Fruit fly (Drosophila melanogaster) whole organism, embryonic: Measurements from ENCODE around the gene Mob3.

Source experiments
- Atf3 ChIP-seq: fragments of 200-800 bp; sonication (Bioruptor generic); optimal IDR thresholded peaks from 3 replicates; lab custom pipeline; 2016; ENCODE audit warnings: missing biosample characterization, missing genetic modification characterization
- Bgb ChIP-seq: fragments of 200-800 bp; sonication (Bioruptor generic); IDR thresholded peaks from 2 replicates; pipeline ENCODE4 v1.3.6; 2022; ENCODE audit warnings: missing biosample characterization, missing genetic modification characterization; ENCODE audit not compliant: partially characterized antibody
- CG10431 ChIP-seq: fragments of 200-800 bp; sonication (Bioruptor generic); optimal IDR thresholded peaks from 3 replicates; lab custom pipeline; 2018; ENCODE audit warnings: missing biosample characterization, mild to moderate bottlenecking, missing genetic modification characterization
- CG12659 ChIP-seq: fragments of 200-800 bp; sonication (Bioruptor generic); optimal IDR thresholded peaks from 3 replicates; lab custom pipeline; 2017; ENCODE audit warnings: mild to moderate bottlenecking, missing biosample characterization, missing genetic modification reagents, missing genetic modification characterization
- CG13287 ChIP-seq: fragments of 200-800 bp; sonication (Bioruptor generic); IDR thresholded peaks from 2 replicates; pipeline ENCODE4 v1.3.6; 2022; ENCODE audit warnings: missing biosample characterization, missing genetic modification characterization; ENCODE audit not compliant: partially characterized antibody
- CG13624 ChIP-seq: fragments of 200-800 bp; sonication (Bioruptor generic); optimal IDR thresholded peaks from 2 replicates; lab custom pipeline; 2016; ENCODE audit warnings: missing biosample characterization, missing genetic modification characterization
- CG14710 ChIP-seq: fragments of 200-800 bp; sonication (Bioruptor generic); optimal IDR thresholded peaks from 3 replicates; lab custom pipeline; 2019; ENCODE audit warnings: missing biosample characterization, mild to moderate bottlenecking, missing genetic modification characterization, moderate library complexity
- CG14860 ChIP-seq: fragments of 200-800 bp; sonication (Bioruptor generic); IDR thresholded peaks from 3 replicates; pipeline ENCODE4 v1.3.6; 2022; ENCODE audit warnings: missing biosample characterization, missing genetic modification characterization; ENCODE audit not compliant: partially characterized antibody
- CG17328 ChIP-seq: fragments of 200-800 bp; sonication (Bioruptor generic); IDR thresholded peaks from 2 replicates; pipeline ENCODE4 v1.3.6; 2022; ENCODE audit warnings: missing biosample characterization, missing genetic modification characterization
- CG17912 ChIP-seq: fragments of 200-800 bp; sonication (Bioruptor generic); optimal IDR thresholded peaks from 2 replicates; lab custom pipeline; 2018; ENCODE audit warnings: missing biosample characterization, mild to moderate bottlenecking, missing genetic modification characterization
- CG18476 ChIP-seq: fragments of 200-800 bp; sonication (Bioruptor generic); optimal IDR thresholded peaks from 2 replicates; lab custom pipeline; 2016; ENCODE audit warnings: missing biosample characterization, mild to moderate bottlenecking, missing genetic modification characterization
- CG2202 ChIP-seq: fragments of 200-800 bp; sonication (Bioruptor generic); optimal IDR thresholded peaks from 2 replicates; lab custom pipeline; 2018; ENCODE audit warnings: missing biosample characterization, mild to moderate bottlenecking, missing genetic modification characterization
- CG2678 ChIP-seq: fragments of 200-800 bp; sonication (Bioruptor generic); optimal IDR thresholded peaks from 3 replicates; lab custom pipeline; 2019; ENCODE audit warnings: missing biosample characterization, mild to moderate bottlenecking, missing genetic modification characterization, moderate library complexity
- CG3163 ChIP-seq: fragments of 200-800 bp; sonication (Bioruptor generic); optimal IDR thresholded peaks from 3 replicates; lab custom pipeline; 2016; ENCODE audit warnings: missing biosample characterization, missing genetic modification characterization
- CG34224 ChIP-seq: fragments of 200-800 bp; sonication (Bioruptor generic); IDR thresholded peaks from 3 replicates; pipeline ENCODE4 v1.3.6; 2022; ENCODE audit warnings: missing biosample characterization, missing genetic modification characterization; ENCODE audit not compliant: partially characterized antibody
- CG3726 ChIP-seq: fragments of 200-800 bp; sonication (Bioruptor generic); IDR thresholded peaks from 3 replicates; pipeline ENCODE4, ENCODE4 v1.3.6; 2022; ENCODE audit warnings: missing biosample characterization, missing genetic modification characterization
- CG4282 ChIP-seq: fragments of 200-800 bp; sonication (Bioruptor generic); optimal IDR thresholded peaks from 2 replicates; lab custom pipeline; 2016; ENCODE audit warnings: missing biosample characterization, missing genetic modification characterization
- CG6689 ChIP-seq: fragments of 200-800 bp; sonication (Bioruptor generic); IDR thresholded peaks from 2 replicates; pipeline ENCODE4 v1.3.6; 2022; ENCODE audit warnings: missing biosample characterization, missing genetic modification characterization
- CG6791 ChIP-seq: fragments of 200-800 bp; sonication (Bioruptor generic); IDR thresholded peaks from 3 replicates; pipeline ENCODE4 v1.3.6; 2022; ENCODE audit warnings: missing biosample characterization, missing genetic modification characterization; ENCODE audit not compliant: partially characterized antibody
- CG8290 ChIP-seq, 3 experiments: fragments of 200-800 bp; sonication (Bioruptor generic); optimal IDR thresholded peaks; 2 replicates each; lab custom pipeline; 2016 to 2019; ENCODE audit warnings: missing biosample characterization in 3 of 3, missing genetic modification characterization in 3 of 3, mild to moderate bottlenecking in 2 of 3, moderate library complexity in 1 of 3
- CG8765 ChIP-seq: fragments of 200-800 bp; sonication (Bioruptor generic); IDR thresholded peaks from 2 replicates; pipeline ENCODE4 v1.3.6; 2022; ENCODE audit warnings: missing biosample characterization, missing genetic modification characterization
- CG9817 ChIP-seq: fragments of 200-800 bp; sonication (Bioruptor generic); optimal IDR thresholded peaks from 2 replicates; lab custom pipeline; 2018; ENCODE audit warnings: missing biosample characterization, mild to moderate bottlenecking, missing genetic modification characterization, moderate library complexity
- Dip3 ChIP-seq: fragments of 200-800 bp; sonication (Bioruptor generic); optimal IDR thresholded peaks from 3 replicates; lab custom pipeline; 2016; ENCODE audit warnings: missing biosample characterization, missing genetic modification characterization
- Dref ChIP-seq: fragments of 200-800 bp; sonication (Bioruptor generic); IDR thresholded peaks from 2 replicates; pipeline ENCODE4 v1.3.6; 2022; ENCODE audit warnings: missing biosample characterization, missing genetic modification characterization
- Ptx1 ChIP-seq: fragments of 200-800 bp; sonication (Bioruptor generic); IDR thresholded peaks from 2 replicates; pipeline ENCODE4 v1.3.6; 2022; ENCODE audit warnings: missing biosample characterization, missing genetic modification characterization
- Sox102F ChIP-seq: fragments of 200-800 bp; sonication (Bioruptor generic); optimal IDR thresholded peaks from 2 replicates; lab custom pipeline; 2018; ENCODE audit warnings: missing biosample characterization, mild to moderate bottlenecking, missing genetic modification characterization, moderate library complexity
- Sry-δ ChIP-seq: fragments of 200-800 bp; sonication (Bioruptor generic); optimal IDR thresholded peaks from 2 replicates; lab custom pipeline; 2016; ENCODE audit warnings: missing biosample characterization, missing genetic modification characterization
- Ssrp ChIP-seq: fragments of 200-800 bp; sonication (Bioruptor generic); optimal IDR thresholded peaks from 2 replicates; lab custom pipeline; 2018; ENCODE audit warnings: missing biosample characterization, mild to moderate bottlenecking, missing genetic modification characterization, moderate library complexity
- Tbp ChIP-seq: fragments of >200 bp; optimal IDR thresholded peaks from 2 replicates; lab custom pipeline; 2018; ENCODE audit warnings: missing biosample characterization, missing genetic modification characterization
- Xbp1 ChIP-seq: fragments of 200-800 bp; sonication (Bioruptor generic); optimal IDR thresholded peaks from 3 replicates; lab custom pipeline; 2016; ENCODE audit warnings: missing biosample characterization, mild to moderate bottlenecking, missing genetic modification characterization
- amos ChIP-seq: fragments of 200-800 bp; sonication (Bioruptor generic); IDR thresholded peaks from 2 replicates; pipeline ENCODE4 v1.3.6; 2022; ENCODE audit warnings: missing biosample characterization, missing genetic modification characterization; ENCODE audit not compliant: partially characterized antibody
- gfzf ChIP-seq: fragments of 200-800 bp; sonication (Bioruptor generic); optimal IDR thresholded peaks from 2 replicates; lab custom pipeline; 2016; ENCODE audit warnings: missing biosample characterization, mild to moderate bottlenecking, missing genetic modification characterization, moderate library complexity
- luna ChIP-seq: fragments of 200-800 bp; sonication (Bioruptor generic); optimal IDR thresholded peaks from 2 replicates; lab custom pipeline; 2016; ENCODE audit warnings: missing biosample characterization, missing genetic modification characterization
- mam ChIP-seq: fragments of 200-800 bp; sonication (Bioruptor generic); optimal IDR thresholded peaks from 3 replicates; lab custom pipeline; 2016; ENCODE audit warnings: missing biosample characterization, missing genetic modification characterization
- pfk ChIP-seq: fragments of 200-800 bp; sonication (Bioruptor generic); optimal IDR thresholded peaks from 2 replicates; lab custom pipeline; 2018; ENCODE audit warnings: missing biosample characterization, mild to moderate bottlenecking, missing genetic modification characterization, moderate library complexity
- pho ChIP-seq: fragments of 200-800 bp; sonication (Bioruptor generic); optimal IDR thresholded peaks from 2 replicates; lab custom pipeline; 2016; ENCODE audit warnings: missing biosample characterization, missing genetic modification characterization
- phol ChIP-seq: fragments of 200-800 bp; sonication (Bioruptor generic); optimal IDR thresholded peaks from 3 replicates; lab custom pipeline; 2018; ENCODE audit warnings: missing biosample characterization, mild to moderate bottlenecking, missing genetic modification characterization, moderate library complexity
- pzg ChIP-seq: fragments of 200-800 bp; sonication (Bioruptor generic); optimal IDR thresholded peaks from 3 replicates; lab custom pipeline; 2018; ENCODE audit warnings: missing biosample characterization, mild to moderate bottlenecking, missing genetic modification characterization, moderate library complexity
- salm ChIP-seq: fragments of 200-800 bp; sonication (Bioruptor generic); optimal IDR thresholded peaks from 2 replicates; lab custom pipeline; 2018; ENCODE audit warnings: missing biosample characterization, mild to moderate bottlenecking, missing genetic modification characterization
- sna ChIP-seq: fragments of 200-800 bp; sonication (Bioruptor generic); IDR thresholded peaks from 2 replicates; pipeline ENCODE4 v1.3.6; 2022; ENCODE audit warnings: missing biosample characterization, missing genetic modification characterization; ENCODE audit not compliant: partially characterized antibody
- ssp ChIP-seq: fragments of 200-800 bp; sonication (Bioruptor generic); IDR thresholded peaks from 2 replicates; pipeline ENCODE4 v1.3.6; 2022; ENCODE audit warnings: missing biosample characterization, missing genetic modification characterization
- tgo ChIP-seq: fragments of 200-800 bp; sonication (Bioruptor generic); IDR thresholded peaks from 3 replicates; pipeline ENCODE4 v1.3.6; 2022; ENCODE audit warnings: missing biosample characterization, missing genetic modification characterization
- tna ChIP-seq: fragments of 200-800 bp; sonication (Bioruptor generic); IDR thresholded peaks from 2 replicates; pipeline ENCODE4 v1.3.6; 2022; ENCODE audit warnings: missing biosample characterization, missing genetic modification characterization; ENCODE audit not compliant: partially characterized antibody
- unc-4 ChIP-seq: fragments of 200-800 bp; sonication (Bioruptor generic); IDR thresholded peaks from 2 replicates; pipeline ENCODE4 v1.3.6; 2022; ENCODE audit warnings: missing biosample characterization, missing genetic modification characterization; ENCODE audit not compliant: partially characterized antibody
- vnd ChIP-seq: fragments of 200-800 bp; sonication (Bioruptor generic); IDR thresholded peaks from 3 replicates; pipeline ENCODE4 v1.3.6; 2022; ENCODE audit warnings: missing biosample characterization, missing genetic modification characterization; ENCODE audit not compliant: partially characterized antibody
- zfh2 ChIP-seq: fragments of 200-800 bp; sonication (Bioruptor generic); optimal IDR thresholded peaks from 2 replicates; lab custom pipeline; 2016; ENCODE audit warnings: missing biosample characterization, missing genetic modification characterization

Gene Mob3

dm6 chr2L:10278658-10279057 lies 13.5 kb downstream of the Mob3 start, which contains the start of gene Utx (continued):
- TF ChIP-seq pfk (GFP tag; lab: Kevin White, UChicago) (peak; percentile 93), CG17912 (GFP tag; lab: Kevin White, UChicago) (no peak), unc-4 (GFP tag; lab: Robert Waterston, UW) (peak; percentile 75), Ssrp (tag; lab: Kevin White, UChicago) (no peak), CG4282 (GFP tag; lab: Kevin White, UChicago) (no peak), phol (tag; lab: Kevin White, UChicago) (peak; percentile 29), CG8765 (GFP tag; lab: Robert Waterston, UW) (no peak), CG9817 (tag; lab: Kevin White, UChicago) (no peak), mam (GFP tag; lab: Kevin White, UChicago) (peak; percentile 4), Xbp1 (GFP tag; lab: Kevin White, UChicago) (peak; percentile 41), tna (GFP tag; lab: Robert Waterston, UW) (peak; percentile 69), CG18476 (GFP tag; lab: Kevin White, UChicago) (no peak), CG34224 (GFP tag; lab: Robert Waterston, UW) (peak; percentile 81), pho (GFP tag; lab: Kevin White, UChicago) (no peak), CG10431 (no peak), CG13624 (peak; percentile 5), gfzf (GFP tag; lab: Kevin White, UChicago) (peak; percentile 25), Dref (peak; percentile 80), luna (GFP tag; lab: Kevin White, UChicago) (no peak), CG8290 (GFP tag; optimal IDR thresholded peaks at IDR 0.05; lab: Kevin White, UChicago) (peak; percentile 5), CG8290 (tag; optimal IDR thresholded peaks at IDR 0.05; lab: Kevin White, UChicago) (no peak), CG6689 (no peak), tgo (GFP tag; lab: Robert Waterston, UW) (no peak), CG14710 (peak; percentile 56), Bgb (GFP tag; lab: Robert Waterston, UW) (peak; percentile 88), Atf3 (GFP tag; lab: Kevin White, UChicago) (no peak), CG13287 (GFP tag; lab: Robert Waterston, UW) (peak; percentile 84), zfh2 (GFP tag; lab: Kevin White, UChicago) (no peak), Tbp (GFP tag; lab: Kevin White, UChicago) (no peak), vnd (GFP tag; lab: Robert Waterston, UW) (peak; percentile 76), CG2678 (no peak), amos (GFP tag; lab: Robert Waterston, UW) (peak; percentile 91), Sry-δ (GFP tag; lab: Kevin White, UChicago) (peak; percentile 92), CG17328 (no peak), CG6791 (GFP tag; lab: Robert Waterston, UW) (peak; percentile 91), sna (GFP tag; lab: Robert Waterston, UW) (peak; percentile 61; the same call in 1 of the 2 replicates), Dip3 (GFP tag; lab: Kevin White, UChicago) (no peak), CG12659 (GFP tag; lab: Kevin White, UChicago) (peak; percentile 45), Sox102F (no peak), CG2202 (tag; lab: Kevin White, UChicago) (no peak), CG3163 (GFP tag; lab: Kevin White, UChicago) (no peak), pzg (GFP tag; lab: Kevin White, UChicago) (peak; percentile 77), salm (tag; lab: Kevin White, UChicago) (no peak), Ptx1 (no peak), CG14860 (peak; percentile 75), ssp (GFP tag; lab: Robert Waterston, UW) (peak; percentile 94), CG3726 (no peak)
- TF ChIP-seq, all 482 proteins: peak for 66
